Worm (Caenorhabditis elegans) whole organism, L1 larva: ENCODE results near the gene F57C2.4.

Source experiments
- aha-1 ChIP-seq: fragments of 150-350 bp; optimal IDR thresholded peaks from 2 replicates; lab custom pipeline; 2014; ENCODE audit warnings: missing biosample characterization, missing genetic modification characterization
- mdl-1 ChIP-seq, 2 experiments: fragments of 150-350 bp; optimal IDR thresholded peaks; 2 replicates each; lab custom pipeline; 2014 to 2017; ENCODE audit warnings: missing biosample characterization in 2 of 2, missing genetic modification characterization in 2 of 2, inconsistent platforms in 1 of 2
- mep-1 ChIP-seq: fragments of 150-350 bp; optimal IDR thresholded peaks from 2 replicates; lab custom pipeline; 2014; ENCODE audit warnings: missing biosample characterization, missing genetic modification characterization
- nhr-19 ChIP-seq: fragments of 200-800 bp; sonication (Bioruptor generic); conservative IDR thresholded peaks from 2 replicates; pipeline ENCODE4 v1.3.6; 2022; ENCODE audit warnings: missing genetic modification characterization, missing compliant biosample characterization
- pag-3 ChIP-seq: sonication (generic microtip); optimal IDR thresholded peaks from 2 replicates; lab custom pipeline; 2017; ENCODE audit warnings: missing genetic modification characterization, mild to moderate bottlenecking, missing compliant biosample characterization, antibody characterized with exemption, borderline replicate concordance; ENCODE audit not compliant: insufficient read depth
- unc-62 ChIP-seq: fragments of 150-350 bp; optimal IDR thresholded peaks from 2 replicates; lab custom pipeline; 2014; ENCODE audit warnings: missing biosample characterization, missing genetic modification reagents, missing genetic modification characterization

DNA sequence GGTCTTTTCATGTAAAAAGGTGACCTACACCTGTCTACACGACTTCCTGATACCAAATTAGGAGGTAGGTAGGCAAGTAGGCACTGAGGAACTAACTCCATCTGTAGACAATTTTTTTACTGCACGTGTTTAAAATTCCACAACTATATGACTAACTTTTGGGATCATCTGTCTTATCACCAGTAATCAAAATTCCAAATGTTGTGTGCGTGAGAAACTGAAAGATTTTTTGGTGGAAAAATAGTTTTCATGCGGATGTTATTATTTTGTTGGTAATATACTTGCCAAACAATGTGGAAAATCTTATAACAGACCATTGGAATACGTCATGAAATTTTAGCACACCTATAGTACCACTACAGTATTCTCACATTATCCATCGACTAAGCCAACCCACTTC lies 13.9 kb upstream of the F57C2.4 start, which contains the start of gene K10H10.13:
- TF ChIP-seq aha-1 (tag; lab: Kevin White, UChicago) (no peak), unc-62 (GFP tag; lab: Kevin White, UChicago) (no peak), nhr-19 (GFP tag; lab: Robert Waterston, UW) (no peak), pag-3 (tag; lab: Kevin White, UChicago) (no peak), mep-1 (tag; lab: Kevin White, UChicago) (no peak), mdl-1 (tag; optimal IDR thresholded peaks at IDR 0.05; lab: Kevin White, UChicago) (no peak)
